Fruit fly (Drosophila melanogaster): ENCODE data around the gene CG32112.
A peak's percentile ranks its signal among the peaks of the same experiment; 100 is the strongest.

The CG32112 gene

dm6 chr3L:12745121-12745770, 3.7 kb downstream of the CG32112 start, which contains the start of gene CG32109 (continued):
- TF ChIP-seq Camta (GFP tag; optimal IDR thresholded peaks at IDR 0.05) (no peak), MBD-R2 (GFP tag; IDR thresholded peaks at IDR 0.05) (peak; percentile 37; the same call in 1 of the 2 replicates), CG2889 (GFP tag; IDR thresholded peaks at IDR 0.05) (no peak), aop (GFP tag; IDR thresholded peaks at IDR 0.05) (no peak), amos (GFP tag; IDR thresholded peaks at IDR 0.05; ENCODE audit: partially characterized antibody) (no peak), gcm2 (GFP tag; optimal IDR thresholded peaks at IDR 0.05) (no peak), bigmax (GFP tag; optimal IDR thresholded peaks at IDR 0.05) (no peak), CG2202 (tag; optimal IDR thresholded peaks at IDR 0.05) (no peak), klu (GFP tag; IDR thresholded peaks at IDR 0.05) (no peak), Awh (GFP tag; IDR thresholded peaks at IDR 0.05) (no peak), Blimp-1 (GFP tag; optimal IDR thresholded peaks at IDR 0.05) (no peak), kay (GFP tag; optimal IDR thresholded peaks at IDR 0.05) (no peak), mld (GFP tag; IDR thresholded peaks at IDR 0.05; ENCODE audit: partially characterized antibody) (no peak), CG2120 (GFP tag; optimal IDR thresholded peaks at IDR 0.05) (no peak), GATAe (GFP tag; conservative IDR thresholded peaks at IDR 0.05) (no peak), CG32767 (GFP tag; IDR thresholded peaks at IDR 0.05) (no peak), CG43689 (GFP tag; IDR thresholded peaks at IDR 0.05) (no peak), CTCF (GFP tag; optimal IDR thresholded peaks at IDR 0.05) (no peak), D19B (GFP tag; optimal IDR thresholded peaks at IDR 0.05) (peak; percentile 31), CG14860 (GFP tag; IDR thresholded peaks at IDR 0.05; ENCODE audit: partially characterized antibody) (no peak), CG13287 (GFP tag; IDR thresholded peaks at IDR 0.05; ENCODE audit: partially characterized antibody) (peak; percentile 18; the same call in 1 of the 2 replicates), CG6765 (GFP tag; optimal IDR thresholded peaks at IDR 0.05) (no peak), gfzf (GFP tag; optimal IDR thresholded peaks at IDR 0.05) (peak; percentile 57), jing (GFP tag; optimal IDR thresholded peaks at IDR 0.05) (no peak), Antp (GFP tag; optimal IDR thresholded peaks at IDR 0.05) (no peak), CG5180 (GFP tag; optimal IDR thresholded peaks at IDR 0.05) (no peak), gt (GFP tag; IDR thresholded peaks at IDR 0.05) (no peak), tap (tag; optimal IDR thresholded peaks at IDR 0.05) (no peak), crc (GFP tag; optimal IDR thresholded peaks at IDR 0.05) (no peak), cwo (GFP tag; optimal IDR thresholded peaks at IDR 0.05) (no peak), CG13123 (GFP tag; optimal IDR thresholded peaks at IDR 0.05) (no peak), CHES-1-like (GFP tag; optimal IDR thresholded peaks at IDR 0.05) (no peak), CG2199 (GFP tag; IDR thresholded peaks at IDR 0.05) (no peak), stc (GFP tag; IDR thresholded peaks at IDR 0.05) (no peak), zen (tag; optimal IDR thresholded peaks at IDR 0.05) (no peak), CG5245 (GFP tag; optimal IDR thresholded peaks at IDR 0.05) (no peak), vvl (GFP tag; IDR thresholded peaks at IDR 0.05) (peak; percentile 22; the same call in 1 of the 2 replicates), ab (GFP tag; optimal IDR thresholded peaks at IDR 0.05) (no peak), stwl (tag; optimal IDR thresholded peaks at IDR 0.05) (no peak), tio (GFP tag; optimal IDR thresholded peaks at IDR 0.05) (no peak), bab2 (GFP tag; optimal IDR thresholded peaks at IDR 0.05) (no peak), nom (GFP tag; optimal IDR thresholded peaks at IDR 0.05) (peak; percentile 27), Pdp1 (GFP tag; optimal IDR thresholded peaks at IDR 0.05) (no peak), Ets97D (GFP tag; optimal IDR thresholded peaks at IDR 0.05) (no peak), sim (GFP tag; IDR thresholded peaks at IDR 0.05) (no peak), CG15479 (GFP tag; optimal IDR thresholded peaks at IDR 0.05) (no peak), CG18599 (GFP tag; optimal IDR thresholded peaks at IDR 0.05) (no peak), pzg (GFP tag; optimal IDR thresholded peaks at IDR 0.05) (peak; percentile 23), CG30020 (tag; optimal IDR thresholded peaks at IDR 0.05) (no peak), CG31365 (tag; optimal IDR thresholded peaks at IDR 0.05) (no peak), CG8281 (tag; optimal IDR thresholded peaks at IDR 0.05) (no peak)
